Fruit fly (Drosophila melanogaster): ENCODE results near the gene dsh.

The dsh gene

dm6 chrX:11350505-11351327 is 5.0 kb upstream of the dsh start, which contains the start of gene CG1737 (continued):
- no peak for TF ChIP-seq CG31441 (GFP tag; IDR thresholded peaks at IDR 0.05)
- TF ChIP-seq Mad (GFP tag; optimal IDR thresholded peaks at IDR 0.05) = no peak
- no peak for TF ChIP-seq CG1602 (GFP tag; optimal IDR thresholded peaks at IDR 0.05)
- no peak for TF ChIP-seq CG11723 (GFP tag; optimal IDR thresholded peaks at IDR 0.05)
- TF ChIP-seq CG4282 (GFP tag; optimal IDR thresholded peaks at IDR 0.05) = no peak
- no peak for TF ChIP-seq Bteb2 (GFP tag; optimal IDR thresholded peaks at IDR 0.05)
- no peak for TF ChIP-seq fd3F (GFP tag; optimal IDR thresholded peaks at IDR 0.05)
- no peak for TF ChIP-seq CG16863 (GFP tag; optimal IDR thresholded peaks at IDR 0.05)
- TF ChIP-seq Six4 (GFP tag; optimal IDR thresholded peaks at IDR 0.05) = no peak
- TF ChIP-seq CG10462 (GFP tag; optimal IDR thresholded peaks at IDR 0.05) = no peak
- no peak for TF ChIP-seq onecut (GFP tag; IDR thresholded peaks at IDR 0.05)
- TF ChIP-seq CG1792 (GFP tag; optimal IDR thresholded peaks at IDR 0.05) = no peak
- no peak for TF ChIP-seq B-H1 (GFP tag; IDR thresholded peaks at IDR 0.05)
- no peak for TF ChIP-seq Tbp (GFP tag; optimal IDR thresholded peaks at IDR 0.05)
- no peak for TF ChIP-seq tio (GFP tag; optimal IDR thresholded peaks at IDR 0.05)
- TF ChIP-seq sens (GFP tag) = peak; percentile 44
- no peak for TF ChIP-seq Hey (tag; optimal IDR thresholded peaks at IDR 0.05)
- no peak for TF ChIP-seq ac (GFP tag; optimal IDR thresholded peaks at IDR 0.05)
- no peak for TF ChIP-seq Neu2 (GFP tag; optimal IDR thresholded peaks at IDR 0.05; ENCODE audit: borderline replicate concordance)
- no peak for TF ChIP-seq pnt (GFP tag; optimal IDR thresholded peaks at IDR 0.05)
- TF ChIP-seq Abd-B (GFP tag; optimal IDR thresholded peaks at IDR 0.05) = no peak
- no peak; the same call in 2 of the 3 replicates for TF ChIP-seq CG6175 (GFP tag; IDR thresholded peaks at IDR 0.05)
- no peak for TF ChIP-seq fu2 (GFP tag; optimal IDR thresholded peaks at IDR 0.05)
- no peak for TF ChIP-seq maf-S (GFP tag; optimal IDR thresholded peaks at IDR 0.05)
- TF ChIP-seq ERR (GFP tag; optimal IDR thresholded peaks at IDR 0.05) = no peak
- peak; percentile 86 for TF ChIP-seq sqz (GFP tag; optimal IDR thresholded peaks at IDR 0.05)
- peak; percentile 37 for TF ChIP-seq CG8388 (GFP tag; optimal IDR thresholded peaks at IDR 0.05)
- TF ChIP-seq CG15479 (GFP tag; optimal IDR thresholded peaks at IDR 0.05) = peak; percentile 56
- TF ChIP-seq HmgD (GFP tag; optimal IDR thresholded peaks at IDR 0.05) = no peak
- TF ChIP-seq CG14050 (GFP tag; IDR thresholded peaks at IDR 0.05) = no peak
- TF ChIP-seq dimm (GFP tag; IDR thresholded peaks at IDR 0.05) = no peak
- no peak for TF ChIP-seq Oli (tag; optimal IDR thresholded peaks at IDR 0.05)
- no peak for TF ChIP-seq exex (tag; optimal IDR thresholded peaks at IDR 0.05)
- no peak for TF ChIP-seq CG8765 (GFP tag; IDR thresholded peaks at IDR 0.05)
- no peak for TF ChIP-seq dmrt99B (tag; optimal IDR thresholded peaks at IDR 0.05)
- TF ChIP-seq CG1603 (tag; optimal IDR thresholded peaks at IDR 0.05) = peak; percentile 1
- no peak for TF ChIP-seq CG18262 (tag; optimal IDR thresholded peaks at IDR 0.05)
- TF ChIP-seq CG9609 (GFP tag; optimal IDR thresholded peaks at IDR 0.05) = no peak
- peak; percentile 47; the same call in 1 of the 3 replicates for TF ChIP-seq ken (GFP tag; IDR thresholded peaks at IDR 0.05)
- TF ChIP-seq CG13424 (tag; optimal IDR thresholded peaks at IDR 0.05) = no peak
- peak; percentile 12 for TF ChIP-seq Antp (GFP tag; optimal IDR thresholded peaks at IDR 0.05)
- no peak for TF ChIP-seq Jarid2 (GFP tag; optimal IDR thresholded peaks at IDR 0.05)
- peak; percentile 34 for TF ChIP-seq Nf-YC (tag; optimal IDR thresholded peaks at IDR 0.05)
- TF ChIP-seq HLH3B (GFP tag; IDR thresholded peaks at IDR 0.05) = no peak
- TF ChIP-seq bigmax (GFP tag; optimal IDR thresholded peaks at IDR 0.05) = no peak
- TF ChIP-seq CG9797 (GFP tag; optimal IDR thresholded peaks at IDR 0.05) = no peak
- no peak for TF ChIP-seq gcm2 (GFP tag; optimal IDR thresholded peaks at IDR 0.05)
- TF ChIP-seq CG10267 (tag; optimal IDR thresholded peaks at IDR 0.05) = peak; percentile 79
- no peak for TF ChIP-seq ftz-f1 (GFP tag; optimal IDR thresholded peaks at IDR 0.05)
- no peak for TF ChIP-seq zf30C (GFP tag; optimal IDR thresholded peaks at IDR 0.05)
- no peak for TF ChIP-seq vfl (GFP tag; optimal IDR thresholded peaks at IDR 0.05)

All from whole organism, embryonic.